Worm (Caenorhabditis elegans): Measurements from ENCODE around the gene T02H6.6.
A peak's percentile ranks its signal among the peaks of the same experiment; 100 is the strongest.

The T02H6.6 gene

DNA sequence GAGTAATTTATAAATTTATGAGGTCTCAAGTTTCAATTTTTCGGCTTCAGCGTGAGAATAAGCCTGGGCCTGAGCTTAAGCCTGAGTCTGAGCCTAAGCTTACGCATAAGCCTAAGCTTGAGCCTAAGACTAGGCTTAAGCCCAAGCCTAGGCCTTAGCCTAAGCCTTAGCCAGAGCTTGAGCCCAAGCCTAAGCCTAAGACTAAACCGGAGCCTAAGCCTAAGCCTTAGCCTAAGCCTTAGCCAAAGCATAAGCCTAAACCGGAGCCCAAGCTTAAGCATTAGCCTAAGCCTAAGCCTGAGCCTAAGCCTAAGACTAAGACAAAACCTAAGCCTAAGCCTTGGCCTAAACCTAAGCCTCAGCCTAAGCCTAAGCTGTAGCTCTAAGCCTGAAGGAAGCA is 39.8 kb upstream of the T02H6.6 start:
- TF ChIP-seq nhr-12 (tag; optimal IDR thresholded peaks at IDR 0.05) (no peak), dsc-1 (tag; optimal IDR thresholded peaks at IDR 0.05) (no peak)

DNA sequence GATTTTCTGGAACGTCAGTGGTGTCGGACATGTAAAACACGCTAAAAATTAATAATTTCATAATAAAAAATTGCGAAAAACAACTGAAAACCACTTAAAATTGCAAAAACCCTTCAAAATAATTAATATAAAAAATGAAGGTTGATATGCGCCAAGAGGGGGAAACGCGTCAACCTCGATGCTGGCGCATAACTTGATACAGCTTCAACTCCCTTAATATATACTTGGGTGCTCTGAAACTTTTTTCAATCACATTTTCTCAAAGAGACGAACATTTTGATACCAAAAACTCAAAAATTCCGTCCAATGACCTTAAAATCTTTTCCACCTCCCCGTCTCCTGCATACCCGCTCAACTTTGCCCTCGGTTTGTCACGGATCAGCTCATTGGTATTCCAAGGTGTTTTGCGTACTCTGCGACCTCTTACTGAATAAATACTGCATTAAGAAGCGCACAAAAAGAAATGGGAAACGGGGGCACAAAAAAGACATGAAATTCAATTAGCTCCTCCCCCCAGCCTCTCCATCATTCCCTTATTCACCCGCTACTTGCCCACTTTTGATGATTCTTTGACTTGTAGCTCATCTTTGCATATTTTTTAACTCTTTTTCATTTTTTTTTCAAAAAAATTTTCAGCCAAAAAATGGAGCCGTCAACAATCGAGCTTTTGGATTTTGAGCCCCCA is 33.1 kb upstream of the T02H6.6 start, which contains the start of the genes K07E8.7 and frpr-14:
Gene K07E8.7, minus strand, starts transcription at position 47 of the 685 bp plus-strand sequence.
Gene frpr-14, plus strand, starts transcription at position 635 of the 685 bp plus-strand sequence.
- TF ChIP-seq isw-1 (GFP tag; IDR thresholded peaks at IDR 0.05), result peak; percentile 96
- peak; percentile 28; the same call in 1 of the 2 replicates for TF ChIP-seq grh-1 (GFP tag; IDR thresholded peaks at IDR 0.05)
- peak in 2 of 3 experiments; percentile 37 to 47 for TF ChIP-seq dpl-1 (GFP tag; optimal IDR thresholded peaks at IDR 0.05)
- peak; percentile 56 for TF ChIP-seq nhr-47 (tag; optimal IDR thresholded peaks at IDR 0.05)
- TF ChIP-seq unc-30 (tag; optimal IDR thresholded peaks at IDR 0.05), result no peak
- peak; percentile 35 to 64 for TF ChIP-seq lsy-2 (tag; optimal IDR thresholded peaks at IDR 0.05)
- peak; percentile 29 for TF ChIP-seq swsn-7 (tag; optimal IDR thresholded peaks at IDR 0.05)
- no peak for TF ChIP-seq alr-1 (tag; optimal IDR thresholded peaks at IDR 0.05; ENCODE audit: borderline replicate concordance)
- peak; percentile 47 for TF ChIP-seq fkh-10 (GFP tag; optimal IDR thresholded peaks at IDR 0.05)
- TF ChIP-seq rnt-1 (tag; optimal IDR thresholded peaks at IDR 0.05), result no peak
- peak; percentile 4 for TF ChIP-seq tbx-2 (tag; optimal IDR thresholded peaks at IDR 0.05)
- no peak for TF ChIP-seq ztf-11 (tag; optimal IDR thresholded peaks at IDR 0.05)
- TF ChIP-seq efl-1 (optimal IDR thresholded peaks at IDR 0.05), result peak; percentile 30 to 35
- peak; percentile 50 to 90 for TF ChIP-seq efl-1 (GFP tag; optimal IDR thresholded peaks at IDR 0.05 in 1 of 2)
- TF ChIP-seq skn-1 (tag; optimal IDR thresholded peaks at IDR 0.05), result peak; percentile 5
- no peak for TF ChIP-seq unc-62 (GFP tag; optimal IDR thresholded peaks at IDR 0.05)
- TF ChIP-seq C04F5.9 (tag; optimal IDR thresholded peaks at IDR 0.05), result no peak
- no peak for TF ChIP-seq nhr-76 (tag; optimal IDR thresholded peaks at IDR 0.05)
- peak; percentile 52 to 64 for TF ChIP-seq lin-35 (GFP tag; optimal IDR thresholded peaks at IDR 0.05)
- TF ChIP-seq aly-2 (tag; optimal IDR thresholded peaks at IDR 0.05), result no peak
- no peak for TF ChIP-seq sptf-1 (tag; optimal IDR thresholded peaks at IDR 0.05)
- TF ChIP-seq nhr-20 (tag; optimal IDR thresholded peaks at IDR 0.05), result peak; percentile 16
- no peak for TF ChIP-seq mab-9 (GFP tag; IDR thresholded peaks at IDR 0.05)
- peak in 1 of 6 experiments; percentile 5 for TF ChIP-seq elt-3 (tag; optimal IDR thresholded peaks at IDR 0.05)
- TF ChIP-seq xbp-1 (tag; optimal IDR thresholded peaks at IDR 0.05), result peak; percentile 28
- no peak for TF ChIP-seq fkh-8 (tag; optimal IDR thresholded peaks at IDR 0.05)
- no peak for TF ChIP-seq ceh-8 (GFP tag; optimal IDR thresholded peaks at IDR 0.05)
- TF ChIP-seq unc-86 (tag; optimal IDR thresholded peaks at IDR 0.05), result peak; percentile 6
- TF ChIP-seq C34B4.2 (tag; optimal IDR thresholded peaks at IDR 0.05), result no peak
- peak; percentile 26 for TF ChIP-seq mep-1 (tag; optimal IDR thresholded peaks at IDR 0.05)
- TF ChIP-seq sox-4 (tag; optimal IDR thresholded peaks at IDR 0.05), result no peak
- TF ChIP-seq nhr-85 (tag), result peak; percentile 71
- no peak for TF ChIP-seq F16B12.6 (tag; optimal IDR thresholded peaks at IDR 0.05)
- TF ChIP-seq lin-14 (GFP tag; optimal IDR thresholded peaks at IDR 0.05), result peak; percentile 38
- TF ChIP-seq jun-1 (tag; optimal IDR thresholded peaks at IDR 0.05), result no peak
- no peak for TF ChIP-seq pax-3 (tag; optimal IDR thresholded peaks at IDR 0.05)

DNA sequence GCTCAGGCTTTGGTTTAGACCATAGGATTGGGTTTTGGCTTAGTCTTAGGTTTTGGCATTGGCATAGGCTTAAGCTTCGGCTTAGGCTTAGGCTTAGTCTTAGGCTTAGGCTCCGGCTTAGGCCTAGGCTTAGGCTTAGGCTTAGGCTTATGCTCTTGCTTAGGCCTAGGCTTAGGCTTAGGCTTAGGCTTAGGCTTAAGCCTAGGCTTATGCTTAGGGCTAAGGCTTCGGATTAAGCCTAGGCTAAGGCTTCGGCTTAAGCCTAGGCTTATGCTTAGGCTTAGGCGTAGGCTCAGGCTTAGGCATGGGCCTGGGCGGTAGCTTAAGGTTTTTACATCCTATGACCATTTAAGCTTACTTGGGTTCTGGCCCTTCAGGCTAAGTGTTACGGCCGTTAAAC is 32.2 kb upstream of the T02H6.6 start:
- TF ChIP-seq egl-27 (tag; optimal IDR thresholded peaks at IDR 0.05) (no peak), nhr-237 (tag; optimal IDR thresholded peaks at IDR 0.05) (no peak), nhr-12 (tag; optimal IDR thresholded peaks at IDR 0.05) (no peak), snu-23 (GFP tag; optimal IDR thresholded peaks at IDR 0.05) (no peak), fos-1 (tag; optimal IDR thresholded peaks at IDR 0.05) (no peak), ets-5 (GFP tag; IDR thresholded peaks at IDR 0.05) (no peak), ceh-8 (GFP tag; optimal IDR thresholded peaks at IDR 0.05) (no peak), zip-4 (GFP tag; optimal IDR thresholded peaks at IDR 0.05) (no peak), nhr-47 (tag; optimal IDR thresholded peaks at IDR 0.05) (no peak), pax-3 (tag; optimal IDR thresholded peaks at IDR 0.05) (no peak), ceh-82 (tag; optimal IDR thresholded peaks at IDR 0.05) (no peak), sox-4 (tag; optimal IDR thresholded peaks at IDR 0.05) (no peak), efl-3 (GFP tag; optimal IDR thresholded peaks at IDR 0.05) (no peak)
